Worm (Caenorhabditis elegans) whole organism, mixed stage, embryonic: ENCODE measurements around the gene Y37E11AL.12.

Experiments
- blmp-1 ChIP-seq: fragments of 150-350 bp; optimal IDR thresholded peaks from 2 replicates; lab custom pipeline; 2014; ENCODE audit warnings: missing biosample characterization, missing genetic modification characterization
- drap-1 ChIP-seq: fragments of 200-800 bp; sonication (Bioruptor generic); optimal IDR thresholded peaks from 3 replicates; lab custom pipeline; 2018; ENCODE audit warnings: mild to moderate bottlenecking, missing genetic modification characterization, missing compliant biosample characterization
- elt-3 ChIP-seq: fragments of 150-350 bp; optimal IDR thresholded peaks from 2 replicates; lab custom pipeline; 2014; ENCODE audit warnings: missing biosample characterization, missing genetic modification characterization
- lin-32 ChIP-seq: fragments of 200-800 bp; sonication (Bioruptor generic); optimal IDR thresholded peaks from 2 replicates; lab custom pipeline; 2018; ENCODE audit warnings: mild to moderate bottlenecking, missing genetic modification characterization, missing compliant biosample characterization
- lsy-2 ChIP-seq: fragments of 150-350 bp; optimal IDR thresholded peaks from 2 replicates; lab custom pipeline; 2014; ENCODE audit warnings: missing biosample characterization, missing genetic modification characterization
- nhr-12 ChIP-seq: fragments of 150-350 bp; optimal IDR thresholded peaks from 2 replicates; lab custom pipeline; 2014; ENCODE audit warnings: missing biosample characterization, missing genetic modification characterization
- nhr-28 ChIP-seq: fragments of 150-350 bp; optimal IDR thresholded peaks from 2 replicates; lab custom pipeline; 2014; ENCODE audit warnings: missing biosample characterization, missing genetic modification characterization
- nhr-76 ChIP-seq: sonication (generic microtip); optimal IDR thresholded peaks from 2 replicates; lab custom pipeline; 2017; ENCODE audit warnings: missing biosample characterization, missing genetic modification characterization
- pha-4 ChIP-seq: fragments of 150-350 bp; optimal IDR thresholded peaks from 2 replicates; lab custom pipeline; 2018; ENCODE audit warnings: missing biosample characterization, missing genetic modification reagents, missing genetic modification characterization
- snpc-4 ChIP-seq: fragments of 150-350 bp; optimal IDR thresholded peaks from 2 replicates; lab custom pipeline; 2014; ENCODE audit warnings: missing biosample characterization, missing genetic modification characterization
- unc-39 ChIP-seq: fragments of 150-350 bp; optimal IDR thresholded peaks from 2 replicates; lab custom pipeline; 2014; ENCODE audit warnings: missing biosample characterization, missing genetic modification characterization
- unc-62 ChIP-seq: fragments of 150-350 bp; optimal IDR thresholded peaks from 2 replicates; lab custom pipeline; 2014; ENCODE audit warnings: missing biosample characterization, missing genetic modification reagents, missing genetic modification characterization
- zip-8 ChIP-seq: fragments of 150-350 bp; optimal IDR thresholded peaks from 2 replicates; lab custom pipeline; 2014; ENCODE audit warnings: missing biosample characterization, missing genetic modification characterization

ce11 chrIV:3701892-3702291 lies at the start of gene Y37E11AL.12:
- no peak for TF ChIP-seq lin-32
- no peak for TF ChIP-seq pha-4 (tag; lab: Kevin White, UChicago)
- no peak for TF ChIP-seq unc-62 (GFP tag; lab: Kevin White, UChicago)
- no peak for TF ChIP-seq elt-3
- TF ChIP-seq nhr-28: no peak
- no peak for TF ChIP-seq snpc-4 (tag; lab: Kevin White, UChicago)
- no peak for TF ChIP-seq nhr-76 (tag; lab: Kevin White, UChicago)
- TF ChIP-seq blmp-1 (tag; lab: Kevin White, UChicago): no peak
- no peak for TF ChIP-seq unc-39 (tag; lab: Kevin White, UChicago)
- no peak for TF ChIP-seq nhr-12 (tag; lab: Kevin White, UChicago)
- TF ChIP-seq drap-1 (GFP tag; lab: Kevin White, UChicago): no peak
- no peak for TF ChIP-seq lsy-2 (tag; lab: Kevin White, UChicago)
- TF ChIP-seq zip-8 (tag; lab: Kevin White, UChicago): no peak
